Worm (Caenorhabditis elegans) whole organism, mixed stage, embryonic: ENCODE measurements around the gene cpr-1.

Experiments used
- M03D4.4 ChIP-seq: sonication (generic microtip); optimal IDR thresholded peaks from 2 replicates; lab custom pipeline; 2017; ENCODE audit warnings: mild to moderate bottlenecking, missing genetic modification characterization, missing compliant biosample characterization
- bed-3 ChIP-seq: fragments of 200-800 bp; sonication (Bioruptor generic); optimal IDR thresholded peaks from 3 replicates; lab custom pipeline; 2018; ENCODE audit warnings: mild to moderate bottlenecking, missing genetic modification characterization, moderate library complexity, missing compliant biosample characterization
- blmp-1 ChIP-seq: fragments of 150-350 bp; optimal IDR thresholded peaks from 2 replicates; lab custom pipeline; 2014; ENCODE audit warnings: missing biosample characterization, missing genetic modification characterization
- ceh-39 ChIP-seq: fragments of 150-350 bp; optimal IDR thresholded peaks from 2 replicates; lab custom pipeline; 2014; ENCODE audit warnings: missing biosample characterization, missing genetic modification characterization
- ceh-43 ChIP-seq: fragments of 200-800 bp; sonication (Bioruptor generic); optimal IDR thresholded peaks from 2 replicates; lab custom pipeline; 2018; ENCODE audit warnings: mild to moderate bottlenecking, missing genetic modification characterization, moderate library complexity, missing compliant biosample characterization
- ceh-83 ChIP-seq: fragments of 200-800 bp; sonication (Bioruptor generic); optimal IDR thresholded peaks from 2 replicates; lab custom pipeline; 2018; ENCODE audit warnings: mild to moderate bottlenecking, missing genetic modification characterization, missing compliant biosample characterization
- ces-1 ChIP-seq: fragments of 150-350 bp; optimal IDR thresholded peaks from 2 replicates; lab custom pipeline; 2014; ENCODE audit warnings: missing biosample characterization, missing genetic modification reagents, missing genetic modification characterization
- cnd-1 ChIP-seq: fragments of 200-800 bp; sonication (Bioruptor generic); optimal IDR thresholded peaks from 2 replicates; lab custom pipeline; 2018; ENCODE audit warnings: mild to moderate bottlenecking, missing genetic modification characterization, missing compliant biosample characterization
- drap-1 ChIP-seq: fragments of 200-800 bp; sonication (Bioruptor generic); optimal IDR thresholded peaks from 3 replicates; lab custom pipeline; 2018; ENCODE audit warnings: mild to moderate bottlenecking, missing genetic modification characterization, missing compliant biosample characterization
- elt-1 ChIP-seq: sonication (generic microtip); optimal IDR thresholded peaks from 2 replicates; lab custom pipeline; 2017; ENCODE audit warnings: missing genetic modification characterization, mild to moderate bottlenecking, missing compliant biosample characterization, antibody characterized with exemption, moderate library complexity, borderline replicate concordance; ENCODE audit not compliant: insufficient read depth
- elt-3 ChIP-seq: fragments of 150-350 bp; optimal IDR thresholded peaks from 2 replicates; lab custom pipeline; 2014; ENCODE audit warnings: missing biosample characterization, missing genetic modification characterization
- flh-1 ChIP-seq: fragments of 200-800 bp; sonication (Bioruptor generic); optimal IDR thresholded peaks from 2 replicates; lab custom pipeline; 2018; ENCODE audit warnings: mild to moderate bottlenecking, missing genetic modification characterization, moderate library complexity, missing compliant biosample characterization
- ham-2 ChIP-seq: fragments of 200-800 bp; sonication (Bioruptor generic); optimal IDR thresholded peaks from 2 replicates; lab custom pipeline; 2018; ENCODE audit warnings: mild to moderate bottlenecking, missing genetic modification characterization, missing compliant biosample characterization
- hlh-1 ChIP-seq: fragments of 150-350 bp; optimal IDR thresholded peaks from 2 replicates; lab custom pipeline; 2014; ENCODE audit warnings: missing biosample characterization, missing genetic modification reagents, missing genetic modification characterization
- lin-13 ChIP-seq: fragments of 150-350 bp; optimal IDR thresholded peaks from 2 replicates; lab custom pipeline; 2014; ENCODE audit warnings: missing biosample characterization, missing genetic modification characterization
- lin-32 ChIP-seq: fragments of 200-800 bp; sonication (Bioruptor generic); optimal IDR thresholded peaks from 2 replicates; lab custom pipeline; 2018; ENCODE audit warnings: mild to moderate bottlenecking, missing genetic modification characterization, missing compliant biosample characterization
- lsy-2 ChIP-seq: fragments of 150-350 bp; optimal IDR thresholded peaks from 2 replicates; lab custom pipeline; 2014; ENCODE audit warnings: missing biosample characterization, missing genetic modification characterization
- mab-5 ChIP-seq: fragments of 150-350 bp; optimal IDR thresholded peaks from 2 replicates; lab custom pipeline; 2014; ENCODE audit warnings: missing biosample characterization, missing genetic modification characterization
- mep-1 ChIP-seq: fragments of 150-350 bp; optimal IDR thresholded peaks from 2 replicates; lab custom pipeline; 2017; ENCODE audit warnings: missing biosample characterization, missing genetic modification reagents, missing genetic modification characterization, inconsistent platforms
- mls-2 ChIP-seq: sonication (generic microtip); optimal IDR thresholded peaks from 2 replicates; lab custom pipeline; 2016; ENCODE audit warnings: mild to moderate bottlenecking, missing genetic modification characterization, moderate library complexity, missing compliant biosample characterization
- nhr-12 ChIP-seq: fragments of 150-350 bp; optimal IDR thresholded peaks from 2 replicates; lab custom pipeline; 2014; ENCODE audit warnings: missing biosample characterization, missing genetic modification characterization
- nhr-2 ChIP-seq: fragments of 150-350 bp; optimal IDR thresholded peaks from 2 replicates; lab custom pipeline; 2014; ENCODE audit warnings: missing biosample characterization, missing genetic modification characterization
- nhr-237 ChIP-seq: fragments of 150-350 bp; optimal IDR thresholded peaks from 2 replicates; lab custom pipeline; 2014; ENCODE audit warnings: missing biosample characterization, missing genetic modification characterization
- nhr-28 ChIP-seq: fragments of 150-350 bp; optimal IDR thresholded peaks from 2 replicates; lab custom pipeline; 2014; ENCODE audit warnings: missing biosample characterization, missing genetic modification characterization
- nhr-76 ChIP-seq: sonication (generic microtip); optimal IDR thresholded peaks from 2 replicates; lab custom pipeline; 2017; ENCODE audit warnings: missing biosample characterization, missing genetic modification characterization
- pha-4 ChIP-seq: fragments of 150-350 bp; optimal IDR thresholded peaks from 2 replicates; lab custom pipeline; 2018; ENCODE audit warnings: missing biosample characterization, missing genetic modification reagents, missing genetic modification characterization
- sem-2 ChIP-seq: fragments of 200-800 bp; sonication (Bioruptor generic); optimal IDR thresholded peaks from 2 replicates; lab custom pipeline; 2018; ENCODE audit warnings: mild to moderate bottlenecking, missing genetic modification characterization, missing compliant biosample characterization
- snpc-4 ChIP-seq: fragments of 150-350 bp; optimal IDR thresholded peaks from 2 replicates; lab custom pipeline; 2014; ENCODE audit warnings: missing biosample characterization, missing genetic modification characterization
- sptf-1 ChIP-seq: sonication (generic microtip); optimal IDR thresholded peaks from 2 replicates; lab custom pipeline; 2017; ENCODE audit warnings: mild to moderate bottlenecking, missing genetic modification characterization, moderate library complexity, missing compliant biosample characterization
- tbx-8 ChIP-seq: fragments of 200-800 bp; sonication (Bioruptor generic); optimal IDR thresholded peaks from 2 replicates; lab custom pipeline; 2018; ENCODE audit warnings: mild to moderate bottlenecking, missing genetic modification characterization, moderate library complexity, missing compliant biosample characterization
- unc-120 ChIP-seq: sonication (generic microtip); optimal IDR thresholded peaks from 2 replicates; lab custom pipeline; 2017; ENCODE audit warnings: missing genetic modification characterization, missing compliant biosample characterization; ENCODE audit not compliant: poor library complexity, severe bottlenecking
- unc-39 ChIP-seq: fragments of 150-350 bp; optimal IDR thresholded peaks from 2 replicates; lab custom pipeline; 2014; ENCODE audit warnings: missing biosample characterization, missing genetic modification characterization
- unc-62 ChIP-seq: fragments of 150-350 bp; optimal IDR thresholded peaks from 2 replicates; lab custom pipeline; 2014; ENCODE audit warnings: missing biosample characterization, missing genetic modification reagents, missing genetic modification characterization
- zip-8 ChIP-seq: fragments of 150-350 bp; optimal IDR thresholded peaks from 2 replicates; lab custom pipeline; 2014; ENCODE audit warnings: missing biosample characterization, missing genetic modification characterization
- ztf-11 ChIP-seq: fragments of 150-350 bp; optimal IDR thresholded peaks from 2 replicates; lab custom pipeline; 2014; ENCODE audit warnings: missing biosample characterization, missing genetic modification characterization

Gene cpr-1

ce11 chrV:11993706-11994345 lies 18.5 kb downstream of the cpr-1 start, which contains the start of the genes cyl-1 and C52E4.7:
Gene cyl-1 (minus strand): TSS chrV:11993723.
Gene C52E4.7 (plus strand): TSS chrV:11994295.
- TF ChIP-seq lsy-2 (tag; lab: Kevin White, UChicago): peak; percentile 9
- TF ChIP-seq ces-1 (GFP tag; lab: Kevin White, UChicago): peak; percentile 42
- TF ChIP-seq nhr-28 (tag; lab: Kevin White, UChicago): no peak
- TF ChIP-seq ztf-11 (tag; lab: Kevin White, UChicago): no peak
- peak; percentile 83 for TF ChIP-seq mep-1 (tag; lab: Kevin White, UChicago)
- TF ChIP-seq nhr-76 (tag; lab: Kevin White, UChicago): no peak
- TF ChIP-seq ceh-39 (tag; lab: Kevin White, UChicago): peak; percentile 29
- TF ChIP-seq lin-13 (tag; lab: Kevin White, UChicago): peak; percentile 49
- TF ChIP-seq pha-4: peak; percentile 51
- peak; percentile 43 for TF ChIP-seq nhr-237 (tag; lab: Kevin White, UChicago)

- TF ChIP-seq lsy-2 (tag; lab: Kevin White, UChicago): no peak
- TF ChIP-seq cnd-1 (tag; lab: Kevin White, UChicago): no peak
- TF ChIP-seq snpc-4 (tag; lab: Kevin White, UChicago): no peak
- TF ChIP-seq sptf-1 (tag; lab: Kevin White, UChicago): no peak
- no peak for TF ChIP-seq sem-2 (GFP tag; lab: Kevin White, UChicago)
- TF ChIP-seq elt-1 (tag; lab: Kevin White, UChicago): no peak
- TF ChIP-seq drap-1: no peak
- no peak for TF ChIP-seq zip-8
- TF ChIP-seq bed-3: no peak
- no peak for TF ChIP-seq nhr-76 (tag; lab: Kevin White, UChicago)
- TF ChIP-seq mab-5 (tag; lab: Kevin White, UChicago): no peak
- TF ChIP-seq M03D4.4 (tag; lab: Kevin White, UChicago): no peak
- TF ChIP-seq unc-120: no peak
- TF ChIP-seq ham-2 (GFP tag; lab: Kevin White, UChicago): no peak
Observed at ce11 chrV:11995862-11996261, 20.5 kb downstream of the cpr-1 start, which contains the start of gene C52E4.12. Gene C52E4.12 (plus strand): TSS chrV:11996162.

ce11 chrV:11997403-11997802 lies 22.1 kb downstream of the cpr-1 start:
- no peak for TF ChIP-seq unc-62 (GFP tag; lab: Kevin White, UChicago)
- TF ChIP-seq ceh-43 (GFP tag; lab: Kevin White, UChicago): no peak

- no peak for TF ChIP-seq mab-5 (tag; lab: Kevin White, UChicago)
- TF ChIP-seq elt-3 (tag; lab: Kevin White, UChicago): peak; percentile 11
- TF ChIP-seq flh-1 (GFP tag; lab: Kevin White, UChicago): peak; percentile 85
- TF ChIP-seq ztf-11 (tag; lab: Kevin White, UChicago): peak; percentile 64
- TF ChIP-seq nhr-2 (tag; lab: Kevin White, UChicago): no peak
- TF ChIP-seq nhr-28 (tag; lab: Kevin White, UChicago): peak; percentile 59
- peak; percentile 55 for TF ChIP-seq unc-39 (tag; lab: Kevin White, UChicago)
- TF ChIP-seq drap-1: peak; percentile 98
- no peak for TF ChIP-seq zip-8
- peak; percentile 93 for TF ChIP-seq ceh-43 (GFP tag; lab: Kevin White, UChicago)
- TF ChIP-seq ces-1 (GFP tag; lab: Kevin White, UChicago): peak; percentile 71
- peak; percentile 46 for TF ChIP-seq lsy-2 (tag; lab: Kevin White, UChicago)
- peak; percentile 72 for TF ChIP-seq unc-62 (GFP tag; lab: Kevin White, UChicago)
- TF ChIP-seq hlh-1 (tag; lab: Kevin White, UChicago): peak; percentile 16
- TF ChIP-seq sem-2 (GFP tag; lab: Kevin White, UChicago): peak; percentile 95
- no peak for TF ChIP-seq nhr-76 (tag; lab: Kevin White, UChicago)
- TF ChIP-seq sptf-1 (tag; lab: Kevin White, UChicago): peak; percentile 98
- TF ChIP-seq mls-2 (tag; lab: Kevin White, UChicago): peak; percentile 99
- peak; percentile 10 for TF ChIP-seq elt-1 (tag; lab: Kevin White, UChicago)
- peak; percentile 64 for TF ChIP-seq ceh-39 (tag; lab: Kevin White, UChicago)
- TF ChIP-seq pha-4: peak; percentile 74
- peak; percentile 72 for TF ChIP-seq nhr-237 (tag; lab: Kevin White, UChicago)
- TF ChIP-seq ham-2 (GFP tag; lab: Kevin White, UChicago): peak; percentile 97
- TF ChIP-seq bed-3: peak; percentile 87
- TF ChIP-seq mep-1 (tag; lab: Kevin White, UChicago): peak; percentile 83
- peak; percentile 90 for TF ChIP-seq unc-120
- TF ChIP-seq snpc-4 (tag; lab: Kevin White, UChicago): no peak
- TF ChIP-seq blmp-1 (tag; lab: Kevin White, UChicago): peak; percentile 62
- peak; percentile 97 for TF ChIP-seq M03D4.4 (tag; lab: Kevin White, UChicago)
- TF ChIP-seq lin-32 (GFP tag; lab: Kevin White, UChicago): peak; percentile 95
- TF ChIP-seq lin-13 (tag; lab: Kevin White, UChicago): peak; percentile 78
- TF ChIP-seq ceh-83: peak; percentile 96
- peak; percentile 87 for TF ChIP-seq tbx-8
- peak; percentile 98 for TF ChIP-seq cnd-1 (tag; lab: Kevin White, UChicago)
- peak; percentile 83 for TF ChIP-seq nhr-12 (tag; lab: Kevin White, UChicago)
Observed at ce11 chrV:12001747-12002456, 26.6 kb downstream of the cpr-1 start, which contains the start of gene gcy-33. Gene gcy-33 (minus strand): TSS chrV:12001797.
